Fruit fly (Drosophila melanogaster): ENCODE measurements around the gene orb2.

Gene orb2

DNA sequence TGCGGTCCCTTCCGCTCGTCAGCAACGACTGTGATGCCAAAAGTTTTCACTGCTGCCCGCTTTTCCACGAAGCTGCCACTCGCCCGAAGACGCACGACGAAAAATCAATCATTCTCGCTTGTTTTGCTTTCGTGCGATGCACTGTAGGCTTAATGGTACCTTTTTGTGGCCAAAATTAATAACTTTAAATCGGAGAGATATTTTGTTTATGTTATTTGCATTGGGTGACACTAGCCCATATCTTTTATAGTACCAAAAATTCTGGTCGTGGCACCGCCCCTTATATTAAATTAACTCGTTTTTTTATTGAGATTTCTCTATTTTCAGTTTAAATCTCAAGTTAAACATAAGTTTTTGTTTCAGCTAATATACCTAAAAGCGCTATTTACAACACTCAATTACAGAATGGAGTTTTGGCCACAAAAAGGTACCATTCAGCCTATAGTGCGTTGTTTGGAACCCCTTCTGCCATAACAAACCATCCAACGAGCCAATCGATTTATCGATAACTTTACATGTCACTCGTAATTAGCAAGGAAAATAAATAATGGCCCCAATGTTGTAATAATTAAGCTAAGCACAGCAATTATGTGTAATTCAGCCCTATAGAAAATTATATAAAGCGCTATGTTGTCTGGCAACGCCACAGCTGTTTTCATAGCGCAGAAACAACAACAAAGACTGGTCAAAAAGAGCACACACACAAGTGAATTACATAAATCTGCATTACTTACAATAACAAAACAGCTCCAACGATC is 885 bp downstream of the orb2 start:
- TF ChIP-seq Snoo (tag; optimal IDR thresholded peaks at IDR 0.05): peak; percentile 41
- TF ChIP-seq D1 (tag; optimal IDR thresholded peaks at IDR 0.05): peak; percentile 70
- TF ChIP-seq CG17806 (tag; optimal IDR thresholded peaks at IDR 0.05): peak; percentile 53
- peak; percentile 38 for TF ChIP-seq CG15710 (tag; optimal IDR thresholded peaks at IDR 0.05)
- TF ChIP-seq fd96Ca (GFP tag; IDR thresholded peaks at IDR 0.05): peak; percentile 65
- TF ChIP-seq Ets98B (GFP tag; IDR thresholded peaks at IDR 0.05): peak; percentile 40
- TF ChIP-seq CG32121 (GFP tag; IDR thresholded peaks at IDR 0.05): no peak
- peak; percentile 75 for TF ChIP-seq CG4496 (GFP tag; IDR thresholded peaks at IDR 0.05)
- TF ChIP-seq CG8159 (tag; optimal IDR thresholded peaks at IDR 0.05): peak; percentile 72
- peak; percentile 21 for TF ChIP-seq gl (tag; optimal IDR thresholded peaks at IDR 0.05)
- TF ChIP-seq CG34367 (tag; optimal IDR thresholded peaks at IDR 0.05): peak; percentile 34
- TF ChIP-seq Pif1B (GFP tag; optimal IDR thresholded peaks at IDR 0.05): peak; percentile 45
- peak; percentile 83 for TF ChIP-seq CG8301 (tag; optimal IDR thresholded peaks at IDR 0.05)
- peak; percentile 71 for TF ChIP-seq CG9948 (tag; optimal IDR thresholded peaks at IDR 0.05)
- no peak for TF ChIP-seq CG12605 (GFP tag; IDR thresholded peaks at IDR 0.05)
- peak; percentile 54 for TF ChIP-seq Pif1A (GFP tag; optimal IDR thresholded peaks at IDR 0.05)
- TF ChIP-seq CG10348 (GFP tag; IDR thresholded peaks at IDR 0.05): no peak
- no peak for TF ChIP-seq rn (GFP tag; IDR thresholded peaks at IDR 0.05)
- peak; percentile 81 for TF ChIP-seq CG14655 (GFP tag; optimal IDR thresholded peaks at IDR 0.05)
- TF ChIP-seq CG13204 (GFP tag; optimal IDR thresholded peaks at IDR 0.05): no peak

dm6 chr3L:8952549-8953198 is 1.6 kb downstream of the orb2 start:
- TF ChIP-seq Pif1A (GFP tag; optimal IDR thresholded peaks at IDR 0.05) (no peak), EcR (GFP tag; optimal IDR thresholded peaks at IDR 0.05) (no peak), D1 (tag; optimal IDR thresholded peaks at IDR 0.05) (no peak), rn (GFP tag; IDR thresholded peaks at IDR 0.05) (no peak), gl (tag; optimal IDR thresholded peaks at IDR 0.05) (no peak), CG34367 (tag; optimal IDR thresholded peaks at IDR 0.05) (no peak), CG13204 (GFP tag; optimal IDR thresholded peaks at IDR 0.05) (no peak), CG17806 (tag; optimal IDR thresholded peaks at IDR 0.05) (no peak), CG8301 (tag; optimal IDR thresholded peaks at IDR 0.05) (no peak), CG10348 (GFP tag; IDR thresholded peaks at IDR 0.05) (no peak), Pif1B (GFP tag; optimal IDR thresholded peaks at IDR 0.05) (no peak), fd96Ca (GFP tag; IDR thresholded peaks at IDR 0.05) (no peak), CG12605 (GFP tag; IDR thresholded peaks at IDR 0.05) (no peak), CG8159 (tag; optimal IDR thresholded peaks at IDR 0.05) (no peak), CG14655 (GFP tag; optimal IDR thresholded peaks at IDR 0.05) (no peak)

DNA sequence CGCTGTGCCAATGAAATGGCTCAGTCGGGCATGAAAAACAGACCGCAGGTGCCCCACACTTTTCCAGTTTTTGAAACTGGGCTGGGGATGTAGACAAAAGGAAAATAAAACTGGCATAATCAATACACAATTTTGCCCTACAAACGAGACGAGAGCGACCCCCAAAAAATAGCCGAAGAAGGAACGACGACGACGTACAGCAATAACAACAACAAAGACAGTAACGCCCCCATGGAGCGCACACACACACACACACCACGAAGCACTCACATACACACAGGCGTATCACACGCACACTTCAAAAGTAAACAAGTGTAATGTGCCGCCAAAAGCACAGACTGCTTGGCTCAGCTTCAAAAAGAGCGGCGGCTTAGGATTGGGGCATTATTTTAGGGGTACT is 2.8 kb downstream of the orb2 start:
- TF ChIP-seq CG12605 (GFP tag; IDR thresholded peaks at IDR 0.05): no peak
- TF ChIP-seq CG8159 (tag; optimal IDR thresholded peaks at IDR 0.05): no peak
- TF ChIP-seq CG13204 (GFP tag; optimal IDR thresholded peaks at IDR 0.05): no peak
- TF ChIP-seq CG4496 (GFP tag; IDR thresholded peaks at IDR 0.05): no peak
- no peak for TF ChIP-seq D1 (tag; optimal IDR thresholded peaks at IDR 0.05)
- no peak for TF ChIP-seq Pif1B (GFP tag; optimal IDR thresholded peaks at IDR 0.05)
- TF ChIP-seq Snoo (tag; optimal IDR thresholded peaks at IDR 0.05): no peak
- TF ChIP-seq CG14655 (GFP tag; optimal IDR thresholded peaks at IDR 0.05): no peak
- no peak for TF ChIP-seq CG8301 (tag; optimal IDR thresholded peaks at IDR 0.05)
- no peak for TF ChIP-seq CG10348 (GFP tag; IDR thresholded peaks at IDR 0.05)
- TF ChIP-seq Ets98B (GFP tag; IDR thresholded peaks at IDR 0.05): no peak
- no peak for TF ChIP-seq CG15710 (tag; optimal IDR thresholded peaks at IDR 0.05)
- no peak for TF ChIP-seq gl (tag; optimal IDR thresholded peaks at IDR 0.05)
- no peak for TF ChIP-seq EcR (GFP tag; optimal IDR thresholded peaks at IDR 0.05)
- TF ChIP-seq CG34367 (tag; optimal IDR thresholded peaks at IDR 0.05): no peak
- TF ChIP-seq CG32121 (GFP tag; IDR thresholded peaks at IDR 0.05): no peak
- TF ChIP-seq CG17806 (tag; optimal IDR thresholded peaks at IDR 0.05): no peak

DNA sequence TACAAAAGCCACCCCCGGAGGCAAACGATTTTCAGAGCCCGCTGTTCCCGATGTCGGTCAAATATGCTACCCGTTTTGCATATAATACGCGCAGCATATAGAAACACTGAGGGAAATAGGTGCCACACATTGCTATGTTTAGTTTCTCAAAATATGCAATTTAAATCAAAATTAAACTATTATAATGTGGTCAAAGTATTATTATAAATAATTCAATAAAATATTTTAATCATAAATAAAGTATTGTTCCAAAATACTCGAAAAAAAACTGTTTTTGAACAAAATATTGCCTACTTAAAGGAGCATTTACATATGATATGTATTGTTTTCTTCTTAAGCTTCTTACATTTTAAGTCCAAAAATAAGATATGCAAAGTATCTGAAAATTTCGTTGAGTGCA is 3.3 kb downstream of the orb2 start:
- TF ChIP-seq CG8159 (tag; optimal IDR thresholded peaks at IDR 0.05): no peak
- no peak for TF ChIP-seq CG4496 (GFP tag; IDR thresholded peaks at IDR 0.05)
- no peak for TF ChIP-seq CG34367 (tag; optimal IDR thresholded peaks at IDR 0.05)
- TF ChIP-seq Pif1A (GFP tag; optimal IDR thresholded peaks at IDR 0.05): no peak
- TF ChIP-seq CG13204 (GFP tag; optimal IDR thresholded peaks at IDR 0.05): no peak
- TF ChIP-seq CG14655 (GFP tag; optimal IDR thresholded peaks at IDR 0.05): no peak
- no peak for TF ChIP-seq D1 (tag; optimal IDR thresholded peaks at IDR 0.05)
- TF ChIP-seq gl (tag; optimal IDR thresholded peaks at IDR 0.05): no peak
- TF ChIP-seq EcR (GFP tag; optimal IDR thresholded peaks at IDR 0.05): no peak
- TF ChIP-seq rn (GFP tag; IDR thresholded peaks at IDR 0.05): no peak
- no peak for TF ChIP-seq CG8301 (tag; optimal IDR thresholded peaks at IDR 0.05)
- no peak for TF ChIP-seq CG32121 (GFP tag; IDR thresholded peaks at IDR 0.05)
- TF ChIP-seq Ets98B (GFP tag; IDR thresholded peaks at IDR 0.05): no peak
- no peak for TF ChIP-seq fd96Ca (GFP tag; IDR thresholded peaks at IDR 0.05)
- no peak for TF ChIP-seq CG17806 (tag; optimal IDR thresholded peaks at IDR 0.05)
- TF ChIP-seq CG12605 (GFP tag; IDR thresholded peaks at IDR 0.05): no peak

- TF ChIP-seq CG32121 (GFP tag; IDR thresholded peaks at IDR 0.05) (peak; percentile 52; the same call in 1 of the 2 replicates), CG34367 (tag; optimal IDR thresholded peaks at IDR 0.05) (no peak)
These were observed 4.4 kb downstream of the orb2 start for dm6 chr3L:8949823-8950222.
